Worm (Caenorhabditis elegans) whole organism, L3 larva: ENCODE data around the gene F42A6.6.
A peak's percentile ranks its signal among the peaks of the same experiment; 100 is the strongest.

Experiments
- R02D3.7 ChIP-seq: fragments of 150-350 bp; optimal IDR thresholded peaks from 2 replicates; lab custom pipeline; 2014; ENCODE audit warnings: missing biosample characterization, missing genetic modification characterization
- ZK546.5 ChIP-seq: sonication (generic microtip); optimal IDR thresholded peaks from 2 replicates; lab custom pipeline; 2017; ENCODE audit warnings: missing biosample characterization, missing genetic modification characterization
- aly-2 ChIP-seq: fragments of 150-350 bp; optimal IDR thresholded peaks from 2 replicates; lab custom pipeline; 2014; ENCODE audit warnings: missing biosample characterization, missing genetic modification characterization
- ceh-28 ChIP-seq: fragments of 150-350 bp; optimal IDR thresholded peaks from 2 replicates; lab custom pipeline; 2014; ENCODE audit warnings: missing biosample characterization, missing genetic modification reagents, missing genetic modification characterization
- ceh-82 ChIP-seq: fragments of 150-350 bp; optimal IDR thresholded peaks from 2 replicates; lab custom pipeline; 2014; ENCODE audit warnings: missing biosample characterization, missing genetic modification characterization
- ceh-9 ChIP-seq: sonication (generic microtip); optimal IDR thresholded peaks from 2 replicates; lab custom pipeline; 2018; ENCODE audit warnings: missing biosample characterization, missing genetic modification characterization
- daf-12 ChIP-seq: fragments of 150-350 bp; optimal IDR thresholded peaks from 2 replicates; lab custom pipeline; 2014; ENCODE audit warnings: missing biosample characterization, missing genetic modification reagents, missing genetic modification characterization
- egl-27 ChIP-seq: sonication (generic microtip); optimal IDR thresholded peaks from 4 replicates; lab custom pipeline; 2017; ENCODE audit warnings: missing biosample characterization, missing genetic modification reagents, missing genetic modification characterization
- egl-5 ChIP-seq: fragments of 150-350 bp; optimal IDR thresholded peaks from 2 replicates; lab custom pipeline; 2017; ENCODE audit warnings: missing biosample characterization, missing genetic modification reagents, missing genetic modification characterization, inconsistent platforms
- elt-1 ChIP-seq: fragments of 150-350 bp; optimal IDR thresholded peaks from 2 replicates; lab custom pipeline; 2014; ENCODE audit warnings: missing biosample characterization, missing genetic modification characterization
- elt-2 ChIP-seq: sonication (generic microtip); optimal IDR thresholded peaks from 2 replicates; lab custom pipeline; 2016; ENCODE audit warnings: missing genetic modification reagents, mild to moderate bottlenecking, missing genetic modification characterization, missing compliant biosample characterization
- eor-1 ChIP-seq, 2 experiments: fragments of 150-350 bp; optimal IDR thresholded peaks; 2 replicates each; lab custom pipeline; 2014 to 2018; ENCODE audit warnings: missing biosample characterization in 2 of 2, missing genetic modification characterization in 2 of 2
- fkh-10 ChIP-seq: sonication (generic microtip); optimal IDR thresholded peaks from 2 replicates; lab custom pipeline; 2017; ENCODE audit warnings: missing biosample characterization, missing genetic modification reagents, missing genetic modification characterization
- fkh-2 ChIP-seq: fragments of 150-350 bp; optimal IDR thresholded peaks from 2 replicates; lab custom pipeline; 2014; ENCODE audit warnings: missing biosample characterization, missing genetic modification reagents, missing genetic modification characterization
- fos-1 ChIP-seq: fragments of 150-350 bp; optimal IDR thresholded peaks from 2 replicates; lab custom pipeline; 2014; ENCODE audit warnings: missing biosample characterization, missing genetic modification characterization
- hmg-11 ChIP-seq: sonication (generic microtip); optimal IDR thresholded peaks from 2 replicates; lab custom pipeline; 2016; ENCODE audit warnings: missing genetic modification characterization, missing compliant biosample characterization
- lin-15B ChIP-seq: fragments of 150-350 bp; optimal IDR thresholded peaks from 2 replicates; lab custom pipeline; 2014; ENCODE audit warnings: missing biosample characterization, missing genetic modification characterization
- lin-39 ChIP-seq: fragments of 150-350 bp; optimal IDR thresholded peaks from 2 replicates; lab custom pipeline; 2018; ENCODE audit warnings: missing biosample characterization, missing genetic modification reagents, missing genetic modification characterization
- mdl-1 ChIP-seq: fragments of 150-350 bp; optimal IDR thresholded peaks from 2 replicates; lab custom pipeline; 2014; ENCODE audit warnings: missing biosample characterization, missing genetic modification characterization
- mml-1 ChIP-seq: fragments of 150-350 bp; sonication (generic microtip); optimal IDR thresholded peaks from 3 replicates; lab custom pipeline; 2014; ENCODE audit warnings: missing biosample characterization, missing genetic modification characterization
- nfya-1 ChIP-seq: sonication (generic microtip); optimal IDR thresholded peaks from 2 replicates; lab custom pipeline; 2017; ENCODE audit warnings: missing genetic modification characterization, mild to moderate bottlenecking, missing compliant biosample characterization, antibody characterized with exemption, moderate library complexity; ENCODE audit not compliant: insufficient read depth
- nhr-11 ChIP-seq: fragments of 150-350 bp; optimal IDR thresholded peaks from 2 replicates; lab custom pipeline; 2014; ENCODE audit warnings: missing biosample characterization, missing genetic modification characterization
- nhr-12 ChIP-seq: fragments of 150-350 bp; optimal IDR thresholded peaks from 2 replicates; lab custom pipeline; 2014; ENCODE audit warnings: missing biosample characterization, missing genetic modification characterization
- nhr-23 ChIP-seq: fragments of 150-350 bp; optimal IDR thresholded peaks from 2 replicates; lab custom pipeline; 2014; ENCODE audit warnings: missing biosample characterization, missing genetic modification reagents, missing genetic modification characterization
- nhr-237 ChIP-seq: fragments of 150-350 bp; optimal IDR thresholded peaks from 2 replicates; lab custom pipeline; 2014; ENCODE audit warnings: missing biosample characterization, missing genetic modification characterization
- nhr-25 ChIP-seq: sonication (generic microtip); optimal IDR thresholded peaks from 2 replicates; lab custom pipeline; 2017; ENCODE audit warnings: missing biosample characterization, missing genetic modification characterization
- nhr-28 ChIP-seq: fragments of 150-350 bp; optimal IDR thresholded peaks from 2 replicates; lab custom pipeline; 2014; ENCODE audit warnings: missing biosample characterization, missing genetic modification characterization
- nhr-43 ChIP-seq: sonication (generic microtip); optimal IDR thresholded peaks from 2 replicates; lab custom pipeline; 2016; ENCODE audit warnings: mild to moderate bottlenecking, missing genetic modification characterization, missing compliant biosample characterization; ENCODE audit not compliant: poor library complexity, severe bottlenecking
- nhr-67 ChIP-seq: fragments of 150-350 bp; optimal IDR thresholded peaks from 2 replicates; lab custom pipeline; 2014; ENCODE audit warnings: missing biosample characterization, missing genetic modification characterization
- sea-2 ChIP-seq: fragments of 150-350 bp; sonication (generic microtip); optimal IDR thresholded peaks from 4 replicates; lab custom pipeline; 2014; ENCODE audit warnings: missing biosample characterization, missing genetic modification reagents, missing genetic modification characterization
- skn-1 ChIP-seq: fragments of 150-350 bp; optimal IDR thresholded peaks from 2 replicates; lab custom pipeline; 2014; ENCODE audit warnings: missing biosample characterization, missing genetic modification characterization
- snpc-4 ChIP-seq: fragments of 150-350 bp; optimal IDR thresholded peaks from 2 replicates; lab custom pipeline; 2014; ENCODE audit warnings: missing biosample characterization, missing genetic modification characterization
- tbx-2 ChIP-seq: sonication (generic microtip); optimal IDR thresholded peaks from 2 replicates; lab custom pipeline; 2016; ENCODE audit warnings: mild to moderate bottlenecking, missing genetic modification characterization, missing compliant biosample characterization
- unc-39 ChIP-seq: sonication (generic microtip); optimal IDR thresholded peaks from 4 replicates; lab custom pipeline; 2017; ENCODE audit warnings: missing biosample characterization, missing genetic modification characterization
- unc-62 ChIP-seq: fragments of 150-350 bp; sonication (generic microtip); optimal IDR thresholded peaks from 4 replicates; lab custom pipeline; 2014; ENCODE audit warnings: missing biosample characterization, missing genetic modification reagents, missing genetic modification characterization

F42A6.6 gene

DNA sequence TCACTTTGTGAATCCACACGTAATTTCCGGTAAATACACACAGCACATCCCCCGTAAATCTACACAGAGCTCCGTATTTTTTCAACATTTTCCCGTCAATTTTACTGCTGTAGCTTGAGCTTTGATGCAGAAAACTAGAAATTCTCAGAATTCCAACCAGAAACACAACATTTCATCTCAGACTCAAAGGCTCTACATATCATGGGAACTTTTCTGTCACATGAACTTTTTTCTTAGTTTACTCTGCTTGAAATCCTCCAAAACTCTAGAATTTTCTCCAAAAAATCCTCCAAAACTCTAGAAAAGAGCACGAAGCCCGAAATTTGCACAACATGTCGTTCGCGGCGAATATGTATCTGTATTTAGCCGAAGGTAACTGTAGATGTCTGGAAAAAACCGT, 26.5 kb upstream of the F42A6.6 start, which contains the start of gene Y55H10A.2:
Gene Y55H10A.2, plus strand, starts transcription at position 301 of the 400 bp plus-strand sequence.
- TF ChIP-seq ceh-82 (tag; lab: Kevin White, UChicago) (no peak), ceh-9 (no peak), ceh-28 (no peak), fkh-10 (no peak), mdl-1 (no peak), nhr-25 (tag; lab: Kevin White, UChicago) (no peak), unc-39 (no peak), R02D3.7 (tag; lab: Kevin White, UChicago) (no peak), unc-62 (no peak), nhr-43 (tag; lab: Kevin White, UChicago) (no peak), aly-2 (tag; lab: Kevin White, UChicago) (no peak), ZK546.5 (tag; lab: Kevin White, UChicago) (no peak)
- TF ChIP-seq, all 47 proteins: peak for 0

DNA sequence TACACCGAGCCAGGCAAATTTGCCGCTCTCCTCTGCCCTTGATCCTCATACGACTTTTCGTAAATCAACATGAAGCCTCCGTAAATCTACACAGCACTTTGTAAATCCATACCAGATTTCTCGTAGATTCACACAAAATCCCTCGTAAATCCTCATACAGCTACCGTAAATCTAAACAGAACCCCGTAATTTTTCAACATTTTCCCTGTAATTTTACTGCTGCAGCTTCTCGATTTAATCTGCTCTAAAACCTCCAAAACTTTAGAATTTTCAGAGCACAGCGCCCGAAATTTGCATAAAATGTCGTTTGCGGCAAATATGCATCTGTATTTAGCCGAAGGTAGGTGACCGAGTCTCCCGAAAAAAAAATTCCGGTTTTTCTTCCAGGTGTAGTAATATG, 18.1 kb upstream of the F42A6.6 start, which contains the start of gene F42A6.1:
Gene F42A6.1, plus strand, starts transcription at position 301 of the 400 bp plus-strand sequence.
- TF ChIP-seq nfya-1 (no peak), elt-2 (tag; lab: Kevin White, UChicago) (no peak), elt-1 (no peak), nhr-28 (no peak), lin-39 (tag; lab: Kevin White, UChicago) (no peak), lin-15B (tag; lab: Kevin White, UChicago) (no peak)

DNA sequence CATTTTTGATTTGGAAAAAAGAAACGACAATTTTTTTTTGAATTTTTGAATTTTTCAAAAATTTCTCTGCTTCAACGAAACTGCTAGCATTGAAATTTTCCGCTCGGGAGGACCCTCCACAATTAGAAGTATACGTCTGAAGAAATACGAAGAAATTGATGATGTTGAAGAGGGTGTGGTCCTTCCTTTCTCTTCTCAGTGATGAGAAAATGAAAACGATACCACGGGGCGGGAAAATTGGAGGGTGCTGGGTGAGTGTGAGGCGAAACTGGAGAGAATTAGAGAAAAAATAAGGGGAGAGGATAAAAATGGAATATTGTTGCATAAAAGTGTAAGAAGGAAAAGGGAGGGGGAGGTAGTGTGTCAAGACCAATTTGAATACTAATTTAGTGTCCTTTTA, 15.3 kb upstream of the F42A6.6 start:
- TF ChIP-seq hmg-11 (tag; lab: Kevin White, UChicago) (no peak), nfya-1 (peak; percentile 0), elt-1 (no peak)

DNA sequence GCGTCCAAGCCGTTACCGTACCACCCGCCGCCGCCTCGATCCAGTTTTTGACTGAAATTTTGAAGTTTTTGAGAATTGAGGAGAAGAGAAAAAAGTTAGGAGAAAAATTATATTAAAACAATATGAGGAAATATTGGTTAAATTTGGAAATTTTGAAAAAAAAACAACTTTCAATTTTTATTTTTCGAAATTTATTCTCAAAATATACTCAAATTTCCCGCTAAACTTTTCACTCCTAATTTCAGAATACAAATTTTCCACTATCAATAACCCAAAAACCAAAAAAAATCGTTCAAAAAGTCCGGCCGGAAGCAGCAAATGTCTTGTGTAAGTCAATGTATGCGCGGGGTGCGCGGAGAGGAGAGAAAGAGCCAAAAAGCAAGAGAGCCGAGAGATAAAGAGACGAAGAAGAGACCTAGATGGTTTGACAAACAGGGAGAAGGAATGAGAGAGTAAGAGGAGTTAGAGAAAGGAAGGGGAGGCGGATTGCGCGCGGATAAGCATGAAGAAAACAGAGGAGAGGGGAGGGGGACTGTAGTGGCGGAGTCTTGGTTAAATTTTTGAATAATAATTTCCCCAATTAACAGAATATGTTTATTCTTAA, 13.4 kb upstream of the F42A6.6 start, which contains the start of gene elks-1:
Gene elks-1, minus strand, starts transcription at position 51 of the 604 bp plus-strand sequence.
- TF ChIP-seq nhr-12 (tag; lab: Kevin White, UChicago) (no peak), hmg-11 (tag; lab: Kevin White, UChicago) (peak; percentile 37), lin-15B (tag; lab: Kevin White, UChicago) (no peak), nfya-1 (peak; percentile 48), lin-39 (tag; lab: Kevin White, UChicago) (peak; percentile 0)

DNA sequence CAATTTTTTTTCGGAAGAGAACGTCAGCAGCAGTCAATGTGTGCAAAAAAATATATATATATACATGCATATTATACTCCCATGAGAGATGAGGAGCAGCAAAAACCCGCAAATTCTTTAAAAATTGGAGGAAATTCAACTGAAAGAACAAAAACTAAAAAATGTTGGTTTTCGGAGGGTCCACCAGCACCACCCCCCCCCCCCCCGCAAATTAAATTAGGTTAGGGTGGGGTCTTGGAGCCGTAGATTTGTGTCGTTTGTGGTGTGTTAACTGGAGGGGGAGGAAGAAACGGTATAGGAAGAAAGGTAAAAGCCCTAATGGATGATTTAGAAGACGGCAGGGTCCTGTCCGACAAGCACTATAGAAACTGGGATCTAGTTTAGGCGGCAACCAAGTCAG, 11.7 kb upstream of the F42A6.6 start:
- TF ChIP-seq sea-2 (GFP tag; lab: Kevin White, UChicago) (no peak), mml-1 (tag; lab: Kevin White, UChicago) (no peak), egl-27 (no peak), elt-2 (tag; lab: Kevin White, UChicago) (no peak), nhr-67 (tag; lab: Kevin White, UChicago) (no peak), fos-1 (tag; lab: Kevin White, UChicago) (no peak), hmg-11 (tag; lab: Kevin White, UChicago) (no peak), nhr-23 (tag; lab: Kevin White, UChicago) (no peak), lin-39 (tag; lab: Kevin White, UChicago) (no peak), fkh-2 (no peak), daf-12 (no peak), nfya-1 (no peak), tbx-2 (tag; lab: Kevin White, UChicago) (no peak)

DNA sequence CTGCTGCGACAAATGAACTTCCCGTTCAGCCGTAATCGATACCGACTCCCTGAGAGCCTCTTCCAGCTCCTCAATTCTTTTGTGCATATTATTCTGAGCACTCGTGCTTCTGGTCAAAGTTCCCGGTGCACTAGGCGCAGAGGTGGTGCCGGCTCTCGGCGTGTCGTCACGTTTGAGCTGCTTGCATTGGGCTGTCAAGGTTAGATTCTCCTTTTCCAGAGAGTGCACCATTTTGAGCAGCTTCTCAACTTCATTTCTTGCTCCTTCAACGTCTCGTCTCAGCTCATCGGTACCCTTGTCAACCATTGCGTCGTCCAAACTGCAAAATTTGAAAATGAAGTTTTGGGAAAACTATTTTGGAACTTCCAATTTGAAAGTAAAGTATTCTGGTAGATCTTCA, 8.8 kb upstream of the F42A6.6 start:
- no peak for TF ChIP-seq egl-5 (tag; lab: Kevin White, UChicago)
- no peak for TF ChIP-seq lin-15B (tag; lab: Kevin White, UChicago)
- TF ChIP-seq nhr-67 (tag; lab: Kevin White, UChicago): no peak
- TF ChIP-seq fkh-2: no peak
- TF ChIP-seq mdl-1: no peak
- no peak for TF ChIP-seq nhr-28
- no peak for TF ChIP-seq nhr-11
- no peak for TF ChIP-seq nhr-12 (tag; lab: Kevin White, UChicago)
- no peak for TF ChIP-seq snpc-4
- TF ChIP-seq nhr-237: no peak
- no peak for TF ChIP-seq elt-2 (tag; lab: Kevin White, UChicago)
- no peak for TF ChIP-seq egl-27
- no peak for TF ChIP-seq eor-1 (tag; optimal IDR thresholded peaks at IDR 0.05; lab: Kevin White, UChicago)
- no peak for TF ChIP-seq aly-2 (tag; lab: Kevin White, UChicago)
- no peak for TF ChIP-seq skn-1
- no peak for TF ChIP-seq unc-62
- TF ChIP-seq mml-1 (tag; lab: Kevin White, UChicago): no peak
